Worm (Caenorhabditis elegans) whole organism, L2 larva: Measurements from ENCODE around the gene sra-1.

ENCODE experiments used
- C34F6.9 ChIP-seq: fragments of 150-350 bp; optimal IDR thresholded peaks from 2 replicates; lab custom pipeline; 2014; ENCODE audit warnings: missing biosample characterization, missing genetic modification characterization
- F13H6.1 ChIP-seq: sonication (generic microtip); optimal IDR thresholded peaks from 2 replicates; lab custom pipeline; 2016; ENCODE audit warnings: missing genetic modification characterization, missing compliant biosample characterization
- R02D3.7 ChIP-seq: fragments of 150-350 bp; optimal IDR thresholded peaks from 2 replicates; lab custom pipeline; 2014; ENCODE audit warnings: missing biosample characterization, missing genetic modification characterization
- Y55F3AM.14 ChIP-seq: fragments of 200-800 bp; sonication (Bioruptor generic); optimal IDR thresholded peaks from 2 replicates; lab custom pipeline; 2018; ENCODE audit warnings: mild to moderate bottlenecking, missing genetic modification characterization, missing compliant biosample characterization
- ZK546.5 ChIP-seq: sonication (generic microtip); optimal IDR thresholded peaks from 2 replicates; lab custom pipeline; 2017; ENCODE audit warnings: missing biosample characterization, missing genetic modification characterization
- alr-1 ChIP-seq: fragments of 150-350 bp; optimal IDR thresholded peaks from 2 replicates; lab custom pipeline; 2014; ENCODE audit warnings: missing biosample characterization, missing genetic modification characterization
- aly-2 ChIP-seq: fragments of 150-350 bp; optimal IDR thresholded peaks from 2 replicates; lab custom pipeline; 2014; ENCODE audit warnings: missing biosample characterization, missing genetic modification characterization
- ama-1 ChIP-seq: fragments of 150-350 bp; optimal IDR thresholded peaks from 2 replicates; lab custom pipeline; 2018; ENCODE audit warnings: inconsistent platforms
- blmp-1 ChIP-seq: sonication (generic microtip); optimal IDR thresholded peaks from 2 replicates; lab custom pipeline; 2017; ENCODE audit warnings: missing genetic modification characterization, mild to moderate bottlenecking, missing compliant biosample characterization, antibody characterized with exemption, moderate library complexity; ENCODE audit not compliant: insufficient read depth
- ceh-16 ChIP-seq: fragments of 150-350 bp; optimal IDR thresholded peaks from 2 replicates; lab custom pipeline; 2014; ENCODE audit warnings: missing biosample characterization, missing genetic modification characterization
- ceh-82 ChIP-seq: fragments of 150-350 bp; optimal IDR thresholded peaks from 2 replicates; lab custom pipeline; 2014; ENCODE audit warnings: missing biosample characterization, missing genetic modification characterization
- crh-2 ChIP-seq: sonication (generic microtip); optimal IDR thresholded peaks from 2 replicates; lab custom pipeline; 2017; ENCODE audit warnings: missing biosample characterization, missing genetic modification characterization
- egl-27 ChIP-seq: sonication (generic microtip); optimal IDR thresholded peaks from 3 replicates; lab custom pipeline; 2017; ENCODE audit warnings: missing biosample characterization, missing genetic modification reagents, missing genetic modification characterization
- elt-1 ChIP-seq: fragments of 150-350 bp; optimal IDR thresholded peaks from 2 replicates; lab custom pipeline; 2014; ENCODE audit warnings: missing biosample characterization, missing genetic modification characterization
- elt-3 ChIP-seq: sonication (generic microtip); optimal IDR thresholded peaks from 2 replicates; lab custom pipeline; 2017; ENCODE audit warnings: missing biosample characterization, missing genetic modification characterization
- fos-1 ChIP-seq: fragments of 150-350 bp; optimal IDR thresholded peaks from 2 replicates; lab custom pipeline; 2014; ENCODE audit warnings: missing biosample characterization, missing genetic modification characterization
- gmeb-1 ChIP-seq: fragments of 150-350 bp; optimal IDR thresholded peaks from 2 replicates; lab custom pipeline; 2014; ENCODE audit warnings: missing biosample characterization, missing genetic modification characterization
- lin-11 ChIP-seq: fragments of 150-350 bp; sonication (generic microtip); optimal IDR thresholded peaks from 2 replicates; lab custom pipeline; 2014; ENCODE audit warnings: missing biosample characterization, missing genetic modification characterization, inconsistent platforms, mixed read lengths
- lin-13 ChIP-seq: fragments of 150-350 bp; optimal IDR thresholded peaks from 2 replicates; lab custom pipeline; 2014; ENCODE audit warnings: missing biosample characterization, missing genetic modification reagents, missing genetic modification characterization
- lin-39 ChIP-seq: fragments of 150-350 bp; optimal IDR thresholded peaks from 2 replicates; lab custom pipeline; 2014; ENCODE audit warnings: missing biosample characterization, missing genetic modification reagents, missing genetic modification characterization
- lsy-2 ChIP-seq, 2 experiments: fragments of 150-350 bp in 1 of 2; sonication (generic microtip) in 1 of 2; optimal IDR thresholded peaks; 2 replicates each; lab custom pipeline; 2014 to 2017; ENCODE audit warnings: missing biosample characterization in 2 of 2, missing genetic modification characterization in 2 of 2
- mab-5 ChIP-seq: fragments of 150-350 bp; optimal IDR thresholded peaks from 2 replicates; lab custom pipeline; 2014; ENCODE audit warnings: missing biosample characterization, missing genetic modification characterization
- mbf-1 ChIP-seq: sonication (generic microtip); optimal IDR thresholded peaks from 2 replicates; lab custom pipeline; 2017; ENCODE audit warnings: missing biosample characterization, missing genetic modification characterization
- mdl-1 ChIP-seq, 2 experiments: fragments of 150-350 bp in 1 of 2; sonication (generic microtip) in 1 of 2; optimal IDR thresholded peaks; 2 replicates each; lab custom pipeline; 2017; ENCODE audit warnings: missing biosample characterization in 2 of 2, missing genetic modification characterization in 2 of 2
- nhr-10 ChIP-seq: sonication (generic microtip); optimal IDR thresholded peaks from 2 replicates; lab custom pipeline; 2017; ENCODE audit warnings: missing biosample characterization, missing genetic modification characterization
- nhr-11 ChIP-seq: fragments of 150-350 bp; optimal IDR thresholded peaks from 2 replicates; lab custom pipeline; 2014; ENCODE audit warnings: missing biosample characterization, missing genetic modification characterization
- nhr-12 ChIP-seq: fragments of 150-350 bp; optimal IDR thresholded peaks from 2 replicates; lab custom pipeline; 2014; ENCODE audit warnings: missing biosample characterization, missing genetic modification characterization
- nhr-129 ChIP-seq: fragments of 150-350 bp; optimal IDR thresholded peaks from 2 replicates; lab custom pipeline; 2014; ENCODE audit warnings: missing biosample characterization, missing genetic modification characterization
- nhr-21 ChIP-seq: fragments of 150-350 bp; optimal IDR thresholded peaks from 2 replicates; lab custom pipeline; 2014; ENCODE audit warnings: missing biosample characterization, missing genetic modification characterization
- nhr-237 ChIP-seq: fragments of 150-350 bp; optimal IDR thresholded peaks from 2 replicates; lab custom pipeline; 2014; ENCODE audit warnings: missing biosample characterization, missing genetic modification characterization
- nhr-25 ChIP-seq: fragments of 150-350 bp; sonication (generic microtip); optimal IDR thresholded peaks from 3 replicates; lab custom pipeline; 2014; ENCODE audit warnings: missing biosample characterization, missing genetic modification characterization
- nhr-6 ChIP-seq: fragments of 150-350 bp; optimal IDR thresholded peaks from 2 replicates; lab custom pipeline; 2014; ENCODE audit warnings: missing biosample characterization, missing genetic modification characterization
- nhr-77 ChIP-seq: fragments of 150-350 bp; optimal IDR thresholded peaks from 2 replicates; lab custom pipeline; 2014; ENCODE audit warnings: missing biosample characterization, missing genetic modification characterization
- peb-1 ChIP-seq: fragments of 150-350 bp; optimal IDR thresholded peaks from 2 replicates; lab custom pipeline; 2014; ENCODE audit warnings: missing biosample characterization, missing genetic modification characterization
- sem-4 ChIP-seq: fragments of 150-350 bp; optimal IDR thresholded peaks from 2 replicates; lab custom pipeline; 2014; ENCODE audit warnings: missing biosample characterization, missing genetic modification reagents, missing genetic modification characterization
- sma-3 ChIP-seq: sonication (generic microtip); optimal IDR thresholded peaks from 2 replicates; lab custom pipeline; 2016; ENCODE audit warnings: missing genetic modification reagents, missing genetic modification characterization, missing compliant biosample characterization
- sma-9 ChIP-seq, 2 experiments: fragments of 150-350 bp in 1 of 2; sonication (generic microtip) in 1 of 2; optimal IDR thresholded peaks; 2 replicates each; lab custom pipeline; 2014 to 2016; ENCODE audit warnings: missing genetic modification characterization in 2 of 2, mild to moderate bottlenecking in 1 of 2, missing biosample characterization in 1 of 2, missing compliant biosample characterization in 1 of 2, missing genetic modification reagents in 1 of 2, moderate library complexity in 1 of 2
- snpc-4 ChIP-seq: fragments of 150-350 bp; optimal IDR thresholded peaks from 2 replicates; lab custom pipeline; 2014; ENCODE audit warnings: missing biosample characterization, missing genetic modification characterization
- unc-39 ChIP-seq: fragments of 150-350 bp; optimal IDR thresholded peaks from 2 replicates; lab custom pipeline; 2014; ENCODE audit warnings: missing biosample characterization, missing genetic modification characterization
- unc-55 ChIP-seq: fragments of 150-350 bp; sonication (generic microtip); optimal IDR thresholded peaks from 3 replicates; lab custom pipeline; 2014; ENCODE audit warnings: missing biosample characterization, missing genetic modification reagents, missing genetic modification characterization
- unc-62 ChIP-seq: fragments of 150-350 bp; optimal IDR thresholded peaks from 2 replicates; lab custom pipeline; 2014; ENCODE audit warnings: missing biosample characterization, missing genetic modification reagents, missing genetic modification characterization
- zag-1 ChIP-seq: fragments of 150-350 bp; optimal IDR thresholded peaks from 2 replicates; lab custom pipeline; 2014; ENCODE audit warnings: missing biosample characterization, missing genetic modification characterization
- ztf-11 ChIP-seq: sonication (generic microtip); optimal IDR thresholded peaks from 2 replicates; lab custom pipeline; 2017; ENCODE audit warnings: missing biosample characterization, missing genetic modification characterization
- ztf-4 ChIP-seq: fragments of 150-350 bp; optimal IDR thresholded peaks from 2 replicates; lab custom pipeline; 2014; ENCODE audit warnings: missing biosample characterization, missing genetic modification characterization

sra-1 gene

ce11 chrII:9501955-9502354 lies 19.5 kb downstream of the sra-1 start:
- TF ChIP-seq mbf-1 (tag; lab: Kevin White, UChicago) (no peak), F13H6.1 (peak; percentile 72), unc-62 (GFP tag; lab: Kevin White, UChicago) (no peak), crh-2 (tag; lab: Kevin White, UChicago) (peak; percentile 63), Y55F3AM.14 (GFP tag; lab: Kevin White, UChicago) (no peak), sma-9 (GFP tag; optimal IDR thresholded peaks at IDR 0.05; lab: Kevin White, UChicago) (peak; percentile 78), sma-9 (tag; optimal IDR thresholded peaks at IDR 0.05; lab: Kevin White, UChicago) (no peak), sma-3 (peak; percentile 8), gmeb-1 (tag; lab: Kevin White, UChicago) (peak; percentile 46)

- peak; percentile 78 for TF ChIP-seq F13H6.1
- TF ChIP-seq nhr-129 (tag; lab: Kevin White, UChicago), result peak; percentile 7
- TF ChIP-seq sma-3, result peak; percentile 49
- TF ChIP-seq mdl-1 (tag; optimal IDR thresholded peaks at IDR 0.05; lab: Kevin White, UChicago), result peak in 1 of 2 experiments; percentile 63
- peak; percentile 66 for TF ChIP-seq crh-2 (tag; lab: Kevin White, UChicago)
- TF ChIP-seq C34F6.9 (tag; lab: Kevin White, UChicago), result no peak
- peak; percentile 46 for TF ChIP-seq gmeb-1 (tag; lab: Kevin White, UChicago)
- peak; percentile 92 for TF ChIP-seq sma-9 (GFP tag; optimal IDR thresholded peaks at IDR 0.05; lab: Kevin White, UChicago)
- TF ChIP-seq sma-9 (tag; optimal IDR thresholded peaks at IDR 0.05; lab: Kevin White, UChicago), result no peak
- TF ChIP-seq fos-1 (tag; lab: Kevin White, UChicago), result peak; percentile 78
- TF ChIP-seq ztf-4 (tag; lab: Kevin White, UChicago), result no peak
- no peak for TF ChIP-seq nhr-10 (tag; lab: Kevin White, UChicago)
These were observed 20.5 kb downstream of the sra-1 start for ce11 chrII:9500926-9501325.

- TF ChIP-seq sma-9 (GFP tag; optimal IDR thresholded peaks at IDR 0.05; lab: Kevin White, UChicago), result peak; percentile 13
- TF ChIP-seq sma-9 (tag; optimal IDR thresholded peaks at IDR 0.05; lab: Kevin White, UChicago), result no peak
- peak; percentile 38 for TF ChIP-seq fos-1 (tag; lab: Kevin White, UChicago)
- peak; percentile 23 for TF ChIP-seq gmeb-1 (tag; lab: Kevin White, UChicago)
- no peak for TF ChIP-seq nhr-237 (tag; lab: Kevin White, UChicago)
- TF ChIP-seq, all 48 proteins: peak for 3
These were observed 22.9 kb downstream of the sra-1 start for ce11 chrII:9498589-9498988.

ce11 chrII:9497309-9497708 lies 24.2 kb downstream of the sra-1 start:
- TF ChIP-seq ama-1 (lab: Kevin White, UChicago), result no peak
- no peak for TF ChIP-seq blmp-1 (tag; lab: Kevin White, UChicago)
- TF ChIP-seq nhr-25 (tag; lab: Kevin White, UChicago), result no peak
- TF ChIP-seq lin-13 (GFP tag; lab: Kevin White, UChicago), result no peak
- TF ChIP-seq zag-1 (tag; lab: Kevin White, UChicago), result peak; percentile 29
- TF ChIP-seq mbf-1 (tag; lab: Kevin White, UChicago), result no peak
- no peak for TF ChIP-seq mab-5 (tag; lab: Kevin White, UChicago)
- TF ChIP-seq C34F6.9 (tag; lab: Kevin White, UChicago), result peak; percentile 40
- no peak for TF ChIP-seq aly-2 (tag; lab: Kevin White, UChicago)
- TF ChIP-seq crh-2 (tag; lab: Kevin White, UChicago), result peak; percentile 43
- TF ChIP-seq unc-62 (GFP tag; lab: Kevin White, UChicago), result no peak
- no peak for TF ChIP-seq elt-3 (tag; lab: Kevin White, UChicago)
- TF ChIP-seq snpc-4 (tag; lab: Kevin White, UChicago), result no peak
- TF ChIP-seq ztf-4 (tag; lab: Kevin White, UChicago), result no peak
- TF ChIP-seq nhr-10 (tag; lab: Kevin White, UChicago), result no peak
- no peak for TF ChIP-seq nhr-77 (tag; lab: Kevin White, UChicago)
- TF ChIP-seq unc-39 (tag; lab: Kevin White, UChicago), result no peak
- TF ChIP-seq nhr-21 (tag; lab: Kevin White, UChicago), result no peak
- no peak for TF ChIP-seq sma-3
- no peak for TF ChIP-seq nhr-11
- TF ChIP-seq ztf-11 (tag; lab: Kevin White, UChicago), result no peak
- no peak for TF ChIP-seq ceh-82 (tag; lab: Kevin White, UChicago)
- TF ChIP-seq ceh-16 (tag; lab: Kevin White, UChicago), result no peak
- TF ChIP-seq nhr-12 (tag; lab: Kevin White, UChicago), result no peak
- no peak for TF ChIP-seq R02D3.7 (tag; lab: Kevin White, UChicago)
- no peak for TF ChIP-seq ZK546.5 (tag; lab: Kevin White, UChicago)
- TF ChIP-seq gmeb-1 (tag; lab: Kevin White, UChicago), result no peak
- TF ChIP-seq unc-55 (GFP tag; lab: Kevin White, UChicago), result peak; percentile 67
- TF ChIP-seq nhr-237 (tag; lab: Kevin White, UChicago), result no peak
- TF ChIP-seq alr-1 (tag; lab: Kevin White, UChicago), result no peak
- peak; percentile 41 for TF ChIP-seq sem-4 (tag; lab: Kevin White, UChicago)
- no peak for TF ChIP-seq mdl-1 (tag; optimal IDR thresholded peaks at IDR 0.05; lab: Kevin White, UChicago)
- no peak for TF ChIP-seq egl-27 (tag; lab: Kevin White, UChicago)
- TF ChIP-seq lin-11 (tag; lab: Kevin White, UChicago), result no peak
- peak in 1 of 2 experiments; percentile 34 for TF ChIP-seq lsy-2 (tag; optimal IDR thresholded peaks at IDR 0.05; lab: Kevin White, UChicago)
- no peak for TF ChIP-seq peb-1 (tag; lab: Kevin White, UChicago)
- TF ChIP-seq nhr-129 (tag; lab: Kevin White, UChicago), result peak; percentile 25
- no peak for TF ChIP-seq elt-1
- no peak for TF ChIP-seq lin-39 (tag; lab: Kevin White, UChicago)
- TF ChIP-seq F13H6.1, result no peak
- no peak for TF ChIP-seq nhr-6 (tag; lab: Kevin White, UChicago)
- no peak for TF ChIP-seq Y55F3AM.14 (GFP tag; lab: Kevin White, UChicago)
